Worm (Caenorhabditis elegans): ENCODE measurements around the gene C01G6.9.
A peak's percentile ranks its signal among the peaks of the same experiment; 100 is the strongest.

The C01G6.9 gene

DNA sequence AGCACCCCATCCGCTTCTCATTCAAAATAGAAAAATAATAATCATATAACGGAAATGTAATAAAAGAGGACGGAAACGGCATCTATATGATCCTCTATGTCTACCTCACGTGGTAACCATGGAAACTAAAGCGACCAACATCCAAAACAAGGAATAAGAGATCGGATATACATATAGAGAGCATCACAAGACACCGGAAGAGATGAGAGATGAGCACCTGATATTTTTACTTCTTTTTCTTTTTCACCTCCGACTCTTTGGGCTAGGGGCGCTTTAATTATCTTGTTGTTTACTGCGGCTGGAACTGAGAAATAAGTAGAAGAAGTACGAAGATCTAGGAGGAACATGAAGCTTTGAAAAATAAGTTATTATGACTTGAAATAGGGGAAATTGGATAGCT is 31.8 kb downstream of the C01G6.9 start (continued):
- peak; percentile 51 for TF ChIP-seq ceh-8 (GFP tag; optimal IDR thresholded peaks at IDR 0.05)
- no peak for TF ChIP-seq ztf-4 (tag; optimal IDR thresholded peaks at IDR 0.05)
- peak; percentile 28 for TF ChIP-seq fkh-10 (GFP tag; optimal IDR thresholded peaks at IDR 0.05)
- TF ChIP-seq nhr-85 (tag) = no peak
- TF ChIP-seq fkh-8 (tag; optimal IDR thresholded peaks at IDR 0.05) = peak; percentile 96
- no peak for TF ChIP-seq lin-39 (tag; optimal IDR thresholded peaks at IDR 0.05)
- no peak for TF ChIP-seq unc-86 (tag; optimal IDR thresholded peaks at IDR 0.05)
- no peak for TF ChIP-seq elt-2 (tag; optimal IDR thresholded peaks at IDR 0.05)
- TF ChIP-seq fkh-4 (tag; optimal IDR thresholded peaks at IDR 0.05; ENCODE audit: borderline replicate concordance) = no peak
- TF ChIP-seq egl-13 (tag; optimal IDR thresholded peaks at IDR 0.05) = peak; percentile 88
- TF ChIP-seq hlh-4 (tag; optimal IDR thresholded peaks at IDR 0.05) = no peak
- no peak for TF ChIP-seq C04F5.9 (tag; optimal IDR thresholded peaks at IDR 0.05)
- TF ChIP-seq xbp-1 (tag; optimal IDR thresholded peaks at IDR 0.05) = no peak
- no peak for TF ChIP-seq zag-1 (tag; optimal IDR thresholded peaks at IDR 0.05)
- TF ChIP-seq nhr-84 (tag; optimal IDR thresholded peaks at IDR 0.05) = no peak
- peak; percentile 7 for TF ChIP-seq mep-1 (tag; optimal IDR thresholded peaks at IDR 0.05)
- TF ChIP-seq Y116A8C.19 (tag; optimal IDR thresholded peaks at IDR 0.05; ENCODE audit: borderline replicate concordance) = no peak
- TF ChIP-seq dpl-1 (GFP tag; optimal IDR thresholded peaks at IDR 0.05) = no peak
- TF ChIP-seq sox-4 (tag; optimal IDR thresholded peaks at IDR 0.05) = no peak
- TF ChIP-seq lir-3 (tag; optimal IDR thresholded peaks at IDR 0.05; ENCODE audit: poor library complexity) = peak; percentile 27
- no peak for TF ChIP-seq jun-1 (tag; optimal IDR thresholded peaks at IDR 0.05)
- TF ChIP-seq nhr-12 (tag; optimal IDR thresholded peaks at IDR 0.05) = no peak
- TF ChIP-seq sptf-1 (tag; optimal IDR thresholded peaks at IDR 0.05) = no peak
- TF ChIP-seq egl-27 (tag; optimal IDR thresholded peaks at IDR 0.05) = no peak
- no peak for TF ChIP-seq unc-30 (tag; optimal IDR thresholded peaks at IDR 0.05)
- no peak for TF ChIP-seq nhr-11 (tag; optimal IDR thresholded peaks at IDR 0.05)
- TF ChIP-seq efl-1 (optimal IDR thresholded peaks at IDR 0.05) = no peak
- peak in 1 of 2 experiments; percentile 63 for TF ChIP-seq efl-1 (GFP tag; optimal IDR thresholded peaks at IDR 0.05 in 1 of 2)
- TF ChIP-seq ceh-90 (tag; optimal IDR thresholded peaks at IDR 0.05) = no peak
- TF ChIP-seq tlp-1 (tag; optimal IDR thresholded peaks at IDR 0.05) = no peak
- no peak for TF ChIP-seq lin-15B (tag; optimal IDR thresholded peaks at IDR 0.05)
- no peak for TF ChIP-seq ceh-88 (GFP tag; IDR thresholded peaks at IDR 0.05)
- TF ChIP-seq pax-3 (tag; optimal IDR thresholded peaks at IDR 0.05) = peak; percentile 66
- peak in 1 of 2 experiments; percentile 8 for TF ChIP-seq lsy-2 (tag; optimal IDR thresholded peaks at IDR 0.05)
- TF ChIP-seq nhr-19 (GFP tag; conservative IDR thresholded peaks at IDR 0.05) = no peak
- peak; percentile 71 for TF ChIP-seq dsc-1 (tag; optimal IDR thresholded peaks at IDR 0.05)
- TF ChIP-seq mdl-1 (tag; optimal IDR thresholded peaks at IDR 0.05) = no peak
- peak; percentile 77 for TF ChIP-seq nhr-47 (tag; optimal IDR thresholded peaks at IDR 0.05)
- TF ChIP-seq swsn-7 (tag; optimal IDR thresholded peaks at IDR 0.05) = peak; percentile 48
- no peak for TF ChIP-seq skn-1 (tag; optimal IDR thresholded peaks at IDR 0.05)
- no peak for TF ChIP-seq blmp-1 (tag; optimal IDR thresholded peaks at IDR 0.05)
- TF ChIP-seq hlh-17 (GFP tag; optimal IDR thresholded peaks at IDR 0.05; ENCODE audit: borderline replicate concordance) = no peak
- TF ChIP-seq ces-1 (GFP tag; optimal IDR thresholded peaks at IDR 0.05) = no peak
- TF ChIP-seq rnt-1 (tag; optimal IDR thresholded peaks at IDR 0.05) = peak; percentile 3
- no peak for TF ChIP-seq unc-98 (GFP tag; IDR thresholded peaks at IDR 0.05)
- no peak for TF ChIP-seq lin-35 (GFP tag; optimal IDR thresholded peaks at IDR 0.05)
- TF ChIP-seq ets-5 (GFP tag; IDR thresholded peaks at IDR 0.05) = no peak
- no peak for TF ChIP-seq nhr-76 (tag; optimal IDR thresholded peaks at IDR 0.05)
- no peak for TF ChIP-seq snpc-4 (tag; optimal IDR thresholded peaks at IDR 0.05)
- TF ChIP-seq F16B12.6 (tag; optimal IDR thresholded peaks at IDR 0.05) = no peak
- TF ChIP-seq efl-3 (GFP tag; optimal IDR thresholded peaks at IDR 0.05) = no peak
- no peak for TF ChIP-seq mab-9 (GFP tag; IDR thresholded peaks at IDR 0.05)
- TF ChIP-seq nhr-71 (tag; optimal IDR thresholded peaks at IDR 0.05) = peak; percentile 75
- TF ChIP-seq hpl-2 (GFP tag; optimal IDR thresholded peaks at IDR 0.05) = no peak

Data from whole organism, L1 larva.